Worm (Caenorhabditis elegans): ENCODE results near the gene F07H5.13.

F07H5.13 gene

ce11 chrII:8747246-8747938, 43.0 kb upstream of the F07H5.13 start (continued):
- no peak for TF ChIP-seq bed-2 (GFP tag; IDR thresholded peaks at IDR 0.05)
- TF ChIP-seq ekl-4 (GFP tag; IDR thresholded peaks at IDR 0.05), result no peak; the same call in 1 of the 2 replicates
- peak; percentile 36; the same call in 1 of the 2 replicates for TF ChIP-seq ceh-58 (GFP tag; IDR thresholded peaks at IDR 0.05)
- TF ChIP-seq lag-1 (GFP tag; IDR thresholded peaks at IDR 0.05), result no peak
- TF ChIP-seq hmg-20 (GFP tag; IDR thresholded peaks at IDR 0.05), result peak; percentile 36; the same call in 1 of the 2 replicates
- TF ChIP-seq F49E8.2 (tag; optimal IDR thresholded peaks at IDR 0.05; ENCODE audit: insufficient read depth), result no peak
- TF ChIP-seq mel-28 (tag; optimal IDR thresholded peaks at IDR 0.05; ENCODE audit: borderline replicate concordance), result peak; percentile 12
- peak; percentile 88 for TF ChIP-seq nhr-90 (tag; optimal IDR thresholded peaks at IDR 0.05)
- TF ChIP-seq lin-35 (GFP tag; optimal IDR thresholded peaks at IDR 0.05), result peak in 1 of 3 experiments; percentile 55
- TF ChIP-seq athp-1 (tag; optimal IDR thresholded peaks at IDR 0.05), result no peak
- TF ChIP-seq chd-7 (tag; optimal IDR thresholded peaks at IDR 0.05), result peak; percentile 86
- TF ChIP-seq rpc-1 (optimal IDR thresholded peaks at IDR 0.05), result no peak
- no peak for TF ChIP-seq rpc-1 (tag; optimal IDR thresholded peaks at IDR 0.05)
- TF ChIP-seq mcd-1 (GFP tag; IDR thresholded peaks at IDR 0.05), result peak; percentile 35; the same call in 1 of the 2 replicates
- TF ChIP-seq ztf-22 (GFP tag; optimal IDR thresholded peaks at IDR 0.05), result peak; percentile 62
- peak; percentile 51; the same call in 1 of the 2 replicates for TF ChIP-seq cebp-1 (GFP tag; IDR thresholded peaks at IDR 0.05)
- TF ChIP-seq cebp-1 (tag; optimal IDR thresholded peaks at IDR 0.05), result peak; percentile 86
- TF ChIP-seq ztf-18 (tag; optimal IDR thresholded peaks at IDR 0.05), result peak; percentile 7
- peak; percentile 34 for TF ChIP-seq F22D6.2 (tag; optimal IDR thresholded peaks at IDR 0.05)
- TF ChIP-seq nfya-1 (tag; optimal IDR thresholded peaks at IDR 0.05; ENCODE audit: borderline replicate concordance, insufficient read depth), result no peak
- TF ChIP-seq ZK185.1 (tag; optimal IDR thresholded peaks at IDR 0.05; ENCODE audit: poor library complexity, severe bottlenecking), result peak; percentile 4
- TF ChIP-seq K12H6.12 (tag; optimal IDR thresholded peaks at IDR 0.05), result peak; percentile 75
- peak; percentile 63 for TF ChIP-seq mxl-1 (tag; optimal IDR thresholded peaks at IDR 0.05)
- TF ChIP-seq ceh-100 (GFP tag; IDR thresholded peaks at IDR 0.05), result peak; percentile 20; the same call in 1 of the 2 replicates
- TF ChIP-seq nhr-179 (tag; optimal IDR thresholded peaks at IDR 0.05), result no peak
- TF ChIP-seq efl-1 (GFP tag; optimal IDR thresholded peaks at IDR 0.05), result peak; percentile 8
- no peak for TF ChIP-seq lsl-1 (GFP tag; optimal IDR thresholded peaks at IDR 0.05)
- peak; percentile 6 for TF ChIP-seq T07F8.4 (tag; optimal IDR thresholded peaks at IDR 0.05)
- no peak for TF ChIP-seq sea-2 (GFP tag; IDR thresholded peaks at IDR 0.05)
- peak; percentile 59 for TF ChIP-seq nhr-80 (tag; optimal IDR thresholded peaks at IDR 0.05)
- TF ChIP-seq ama-1 (optimal IDR thresholded peaks at IDR 0.05), result peak; percentile 96
- TF ChIP-seq ama-1 (GFP tag; optimal IDR thresholded peaks at IDR 0.05), result no peak
- peak; percentile 60 for TF ChIP-seq madf-10 (tag; optimal IDR thresholded peaks at IDR 0.05)
- TF ChIP-seq snpc-1.3 (tag; optimal IDR thresholded peaks at IDR 0.05; ENCODE audit: insufficient read depth), result peak; percentile 55
- peak; percentile 51 for TF ChIP-seq let-526 (GFP tag; IDR thresholded peaks at IDR 0.05)
- TF ChIP-seq madf-3 (GFP tag; IDR thresholded peaks at IDR 0.05), result peak; percentile 66; the same call in 1 of the 2 replicates
- TF ChIP-seq pbrm-1 (GFP tag; IDR thresholded peaks at IDR 0.05), result peak; percentile 66; the same call in 1 of the 2 replicates
- peak; percentile 54 for TF ChIP-seq nhr-27 (tag; optimal IDR thresholded peaks at IDR 0.05)
- peak; percentile 19 for TF ChIP-seq akir-1 (GFP tag; optimal IDR thresholded peaks at IDR 0.05)
- TF ChIP-seq atf-7 (tag; optimal IDR thresholded peaks at IDR 0.05), result peak; percentile 2
- peak; percentile 69 for TF ChIP-seq ceh-79 (tag; optimal IDR thresholded peaks at IDR 0.05)
- peak; percentile 40 for TF ChIP-seq die-1 (tag; optimal IDR thresholded peaks at IDR 0.05)
- peak; percentile 62 for TF ChIP-seq B0035.1 (tag; optimal IDR thresholded peaks at IDR 0.05)
- peak; percentile 86; the same call in 1 of the 2 replicates for TF ChIP-seq Y56A3A.18 (GFP tag; IDR thresholded peaks at IDR 0.05)
- peak; percentile 78 for TF ChIP-seq nfyb-1 (GFP tag; IDR thresholded peaks at IDR 0.05)
- peak; percentile 70 for TF ChIP-seq zfh-2 (GFP tag; conservative IDR thresholded peaks at IDR 0.05)
- no peak for TF ChIP-seq snpc-4 (GFP tag; optimal IDR thresholded peaks at IDR 0.05)
- peak in 1 of 4 experiments; percentile 25 for TF ChIP-seq snpc-4 (tag; optimal IDR thresholded peaks at IDR 0.05)
